Fruit fly (Drosophila melanogaster): ENCODE results near the gene CG6168.

CG6168 gene

DNA sequence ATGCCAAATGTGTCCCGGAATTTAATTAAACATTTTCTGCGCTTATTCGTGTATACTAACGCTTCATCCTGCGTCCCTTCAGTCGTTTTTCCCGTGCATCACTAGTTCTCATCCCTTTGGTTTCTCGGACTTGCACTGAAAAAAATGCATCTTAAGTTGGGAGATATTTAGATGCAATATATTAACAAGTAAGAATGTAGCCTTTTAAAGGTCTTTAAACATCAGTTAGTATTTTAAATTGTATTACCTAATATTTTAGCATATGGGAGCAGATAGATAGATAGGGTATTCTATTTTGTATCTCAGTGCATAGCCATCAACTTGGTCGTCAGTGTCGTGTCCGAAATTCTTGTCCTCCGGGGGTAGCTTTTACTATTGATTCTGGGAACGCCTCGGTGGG, 12.5 kb upstream of the CG6168 start:
- no peak for TF ChIP-seq CG17801 (GFP tag; optimal IDR thresholded peaks at IDR 0.05; ENCODE audit: partially characterized antibody)

DNA sequence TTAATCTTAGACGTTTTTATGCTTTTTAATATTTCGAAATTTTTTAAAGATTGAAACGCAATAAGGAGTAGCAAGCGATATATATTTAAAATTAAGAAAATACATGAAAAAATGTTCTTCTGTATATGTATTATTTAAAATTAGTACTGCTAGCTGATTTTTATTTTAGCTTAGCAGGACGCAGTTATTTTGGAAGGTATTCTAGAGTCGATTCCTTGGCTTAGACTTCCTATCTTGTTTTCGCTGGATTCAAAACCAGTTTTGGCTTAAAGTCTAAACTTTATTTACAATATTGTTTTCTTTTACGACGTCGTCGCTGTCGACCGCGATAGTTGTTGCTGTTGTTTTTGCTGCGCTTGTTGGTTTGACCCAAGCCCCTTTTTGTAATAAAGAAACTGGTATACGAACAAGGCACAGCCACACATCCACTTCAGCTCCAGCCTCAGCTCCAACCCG, 7.5 kb upstream of the CG6168 start:
- TF ChIP-seq CG17801 (GFP tag; optimal IDR thresholded peaks at IDR 0.05; ENCODE audit: partially characterized antibody): no peak

DNA sequence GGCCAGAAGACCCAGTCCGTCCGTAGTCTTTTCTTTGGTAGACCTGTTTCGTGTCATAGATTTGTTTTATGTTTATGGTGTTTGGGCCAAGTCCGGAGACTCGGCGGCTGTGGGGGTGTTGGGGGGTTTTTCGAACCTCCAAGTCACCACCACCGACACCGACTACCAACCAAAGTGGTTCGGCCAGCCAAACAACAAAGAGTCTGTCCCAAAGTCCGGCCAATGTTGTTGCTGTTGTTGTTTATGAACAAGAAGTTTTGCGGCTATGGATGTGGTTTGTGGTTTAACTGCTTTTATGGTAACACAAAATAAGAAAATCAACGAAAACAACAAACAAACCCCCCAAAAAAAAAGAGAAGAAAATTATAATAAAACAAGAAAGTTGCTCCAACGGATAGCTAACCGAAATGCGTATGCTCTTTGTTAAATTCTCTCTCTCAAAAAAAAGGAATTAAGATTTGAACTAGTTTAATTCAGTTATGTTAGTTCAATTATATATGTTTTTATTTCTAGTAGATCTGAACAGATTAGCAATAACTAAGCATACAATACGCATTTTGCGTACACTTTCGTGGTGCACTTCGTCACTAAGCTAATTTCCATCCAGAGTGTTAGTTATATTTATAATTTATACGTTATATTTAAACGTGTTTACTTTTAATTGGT, 6.6 kb upstream of the CG6168 start:
- no peak for TF ChIP-seq CG17801 (GFP tag; optimal IDR thresholded peaks at IDR 0.05; ENCODE audit: partially characterized antibody)

DNA sequence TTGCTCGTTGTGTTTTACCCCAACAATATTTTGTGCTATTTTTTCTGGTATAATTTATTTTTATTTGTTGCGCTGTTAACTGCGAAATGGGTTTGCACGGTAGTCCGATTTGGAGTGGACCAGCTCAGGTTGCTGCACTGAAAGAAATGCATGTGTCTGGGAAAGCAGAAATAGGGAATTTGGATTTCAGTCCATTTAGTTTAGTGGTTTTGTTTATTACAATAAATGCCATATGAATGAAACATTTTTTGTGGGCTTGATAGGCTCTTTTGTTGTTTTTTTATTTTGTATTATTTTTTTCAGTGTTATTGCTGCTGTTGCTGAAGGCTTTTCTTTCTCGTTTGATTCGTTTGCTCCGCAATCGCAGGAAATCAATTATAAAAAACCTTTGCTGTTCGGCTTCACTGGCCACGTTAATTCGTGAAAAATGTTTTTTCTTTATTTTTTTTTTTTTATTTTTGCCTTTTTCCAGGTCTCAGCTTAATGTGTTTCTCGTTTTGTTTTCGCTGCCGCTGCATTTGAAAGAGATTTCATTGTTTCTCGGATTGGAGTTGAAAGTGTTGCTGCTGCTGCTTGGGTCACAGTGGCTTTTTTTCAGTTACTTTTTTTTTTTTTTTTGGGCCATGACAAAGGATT, 4.3 kb upstream of the CG6168 start:
- peak; percentile 87 for TF ChIP-seq CG17801 (GFP tag; optimal IDR thresholded peaks at IDR 0.05; ENCODE audit: partially characterized antibody)

- no peak for TF ChIP-seq CG17801 (GFP tag; optimal IDR thresholded peaks at IDR 0.05; ENCODE audit: partially characterized antibody)
These were observed 3.1 kb upstream of the CG6168 start for dm6 chr3L:11324549-11325015.

DNA sequence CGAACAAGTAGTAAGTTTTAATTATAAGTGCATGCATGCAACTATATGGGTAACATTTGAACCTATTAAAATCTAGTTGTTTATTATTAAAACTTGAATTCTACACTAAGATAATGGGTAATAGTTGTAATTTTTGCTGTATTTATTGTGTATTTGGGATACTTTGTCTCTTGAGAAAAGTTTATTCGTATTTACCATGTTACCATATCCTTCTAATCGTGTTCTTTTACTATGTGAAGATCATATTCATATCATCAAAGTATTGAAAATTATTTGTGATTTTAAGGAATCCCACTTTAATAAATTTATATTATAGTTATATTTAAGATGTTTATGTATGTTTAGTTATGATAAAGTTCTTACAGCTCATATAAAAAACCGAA, 2.4 kb upstream of the CG6168 start:
- no peak for TF ChIP-seq CG17801 (GFP tag; optimal IDR thresholded peaks at IDR 0.05; ENCODE audit: partially characterized antibody)

dm6 chr3L:11323221-11323895, 1.8 kb upstream of the CG6168 start:
- TF ChIP-seq CG17801 (GFP tag; optimal IDR thresholded peaks at IDR 0.05; ENCODE audit: partially characterized antibody): no peak

DNA sequence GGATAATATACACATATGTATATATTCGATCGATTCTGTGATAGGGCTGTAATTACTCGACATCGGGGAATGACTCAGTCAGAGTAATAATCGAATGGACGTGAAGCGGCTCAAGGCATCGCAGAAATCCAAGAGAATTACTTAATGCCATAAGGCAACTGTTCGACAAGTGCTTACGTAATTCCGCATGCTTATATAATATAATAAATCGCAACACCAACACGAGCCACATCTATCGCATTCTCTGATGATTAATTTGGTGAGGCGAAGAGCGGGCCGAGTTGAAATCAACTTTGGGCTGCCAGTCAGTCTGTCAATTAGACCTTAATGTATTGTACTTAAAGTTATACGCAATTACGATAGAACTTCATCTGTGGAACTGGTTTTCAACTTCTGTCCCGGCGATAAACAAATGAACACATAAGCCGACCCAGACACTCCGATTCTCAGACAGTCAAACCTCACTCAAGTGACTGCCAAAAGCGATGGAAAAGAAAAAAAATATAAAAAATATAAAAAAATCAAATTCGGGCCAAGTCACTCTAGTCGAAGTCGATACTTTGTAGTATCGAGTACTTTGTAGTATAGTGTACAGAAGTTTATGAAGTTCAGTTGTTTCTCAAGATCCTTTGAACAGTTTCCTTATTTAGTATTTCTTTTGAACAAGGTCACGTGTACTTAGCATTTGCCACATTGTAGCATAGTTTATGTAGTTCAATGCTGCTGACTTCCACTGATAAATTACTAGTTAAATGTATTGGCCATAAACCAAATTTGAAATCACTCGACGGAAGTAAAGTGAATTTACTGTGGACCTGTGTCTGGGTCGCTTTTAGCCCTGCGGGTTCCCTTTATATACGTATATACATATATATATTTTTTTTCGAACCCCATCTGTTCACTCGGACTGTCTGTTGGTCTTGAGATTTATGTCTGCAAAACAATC, 902 bp upstream of the CG6168 start:
- no peak for TF ChIP-seq CG17801 (GFP tag; optimal IDR thresholded peaks at IDR 0.05; ENCODE audit: partially characterized antibody)

- no peak for TF ChIP-seq CG17801 (GFP tag; optimal IDR thresholded peaks at IDR 0.05; ENCODE audit: partially characterized antibody)
These were observed 1.4 kb downstream of the CG6168 start for dm6 chr3L:11320124-11320523.

DNA sequence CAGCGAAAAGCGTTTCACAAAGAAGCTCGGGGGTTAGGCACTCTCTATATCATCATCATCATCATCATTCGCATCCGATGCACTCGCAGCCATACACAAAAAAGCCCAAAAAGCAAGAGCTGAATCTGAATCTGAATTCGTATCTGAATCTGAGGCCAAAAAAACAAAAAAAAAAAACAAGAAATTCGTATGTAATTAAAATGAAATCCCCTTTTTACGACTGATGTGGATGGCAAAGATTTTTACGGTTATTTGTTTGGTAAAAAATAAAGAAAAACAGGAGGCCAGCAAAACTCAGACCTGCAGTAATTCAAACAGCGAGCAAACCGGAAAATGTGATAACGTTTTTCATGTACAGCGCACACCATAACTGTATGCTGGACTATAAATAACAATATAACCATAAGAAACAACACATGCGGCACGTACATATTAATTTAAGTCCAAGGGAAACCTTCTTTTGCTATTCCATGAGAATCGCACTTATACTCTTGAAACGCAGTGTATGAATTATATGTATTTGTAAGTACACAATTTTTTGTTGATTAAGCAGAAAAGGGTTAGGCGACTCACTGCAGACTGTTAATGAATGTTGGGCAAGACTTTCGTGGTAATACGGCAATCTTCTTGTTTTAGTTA, 2.9 kb downstream of the CG6168 start:
- TF ChIP-seq CG17801 (GFP tag; optimal IDR thresholded peaks at IDR 0.05; ENCODE audit: partially characterized antibody): peak; percentile 92

dm6 chr3L:11317464-11317863, 4.1 kb downstream of the CG6168 start:
- no peak for TF ChIP-seq CG17801 (GFP tag; optimal IDR thresholded peaks at IDR 0.05; ENCODE audit: partially characterized antibody)

DNA sequence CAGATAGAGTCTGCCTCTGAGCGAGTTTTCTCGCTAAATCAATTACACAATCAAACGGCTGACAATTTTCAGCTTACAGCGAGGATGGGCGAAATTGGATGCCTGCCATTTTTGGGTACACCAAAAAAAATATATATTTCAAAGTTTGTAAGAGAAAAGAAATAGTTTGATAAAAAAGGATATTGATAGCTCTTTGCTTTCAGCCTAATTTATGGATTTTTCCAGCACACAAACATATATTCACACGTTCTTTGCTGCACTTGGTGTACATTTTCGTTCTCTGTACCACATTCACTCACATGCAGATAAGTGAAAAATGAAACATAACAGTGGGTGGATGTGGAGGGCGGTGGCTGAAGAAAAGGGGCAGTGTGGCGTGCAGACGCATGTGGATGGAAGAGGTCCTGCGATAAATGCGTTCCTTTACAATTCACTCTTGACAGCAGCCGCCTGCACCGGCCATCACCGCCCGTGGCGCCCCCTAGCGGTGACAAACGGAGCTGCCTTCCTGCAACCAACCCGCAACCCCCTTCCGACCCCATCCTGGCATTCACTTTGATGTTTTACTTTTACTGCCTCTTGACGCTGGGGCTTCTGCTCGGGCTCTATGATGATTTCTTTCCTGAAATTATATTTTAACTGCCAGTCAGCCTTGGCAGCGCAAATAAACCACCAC, 6.5 kb downstream of the CG6168 start:
- TF ChIP-seq CG17801 (GFP tag; optimal IDR thresholded peaks at IDR 0.05; ENCODE audit: partially characterized antibody): no peak

dm6 chr3L:11312698-11313097, 8.8 kb downstream of the CG6168 start:
- TF ChIP-seq CG17801 (GFP tag; optimal IDR thresholded peaks at IDR 0.05; ENCODE audit: partially characterized antibody): no peak

- TF ChIP-seq CG17801 (GFP tag; optimal IDR thresholded peaks at IDR 0.05; ENCODE audit: partially characterized antibody): no peak
These were observed 10.1 kb downstream of the CG6168 start, which contains the start of gene CG7573 for dm6 chr3L:11311447-11311846. Gene CG7573 (plus strand): TSS chr3L:11311747.
